Worm (Caenorhabditis elegans): ENCODE data around the gene F17E9.16.
A peak's percentile ranks its signal among the peaks of the same experiment; 100 is the strongest.

The F17E9.16 gene

DNA sequence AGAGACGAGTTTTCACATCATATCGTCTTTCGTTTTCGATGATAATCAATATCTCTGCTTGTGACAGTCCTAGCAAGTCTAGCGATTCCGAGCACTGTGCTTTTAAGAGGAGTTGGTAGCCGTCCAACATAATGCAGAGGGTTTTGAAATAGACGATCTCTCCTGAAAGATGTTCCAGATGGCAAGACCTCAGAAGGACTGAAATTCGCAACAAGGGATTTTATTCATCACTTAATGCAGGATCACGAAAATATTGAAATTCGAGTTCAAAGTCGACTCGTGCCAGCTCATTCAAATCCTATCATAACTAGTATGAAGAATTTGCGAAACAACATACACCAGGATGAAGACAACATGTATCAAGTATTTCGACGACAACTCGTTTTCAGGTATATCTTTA is 25.4 kb downstream of the F17E9.16 start, which contains the start of gene D2096.7 (continued):
- TF ChIP-seq mdl-1 (tag; optimal IDR thresholded peaks at IDR 0.05) (no peak), set-16 (GFP tag; IDR thresholded peaks at IDR 0.05) (no peak)

DNA sequence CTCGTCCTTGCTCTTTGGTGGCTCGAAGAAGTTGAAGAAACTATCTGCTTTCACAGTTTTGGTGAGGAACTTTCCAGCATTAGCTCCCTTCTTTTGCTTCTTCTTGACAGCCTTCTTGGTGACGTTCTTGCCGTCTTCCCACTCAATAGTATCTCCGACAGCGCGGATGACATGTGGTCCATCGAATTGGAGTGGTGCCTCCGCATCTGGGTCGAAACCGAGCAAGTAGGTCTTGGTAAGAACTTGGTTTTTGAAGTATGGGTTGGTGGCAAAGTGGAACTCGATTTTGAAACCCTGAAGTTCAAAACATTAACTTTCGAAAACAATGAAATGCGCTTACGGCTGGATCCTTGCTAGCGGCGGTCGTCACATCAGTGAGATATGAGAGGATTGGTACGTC is 26.1 kb downstream of the F17E9.16 start:
- TF ChIP-seq ceh-44 (GFP tag; IDR thresholded peaks at IDR 0.05) (no peak), daf-16 (GFP tag; optimal IDR thresholded peaks at IDR 0.05) (no peak), daf-16 (tag; optimal IDR thresholded peaks at IDR 0.05) (no peak), lin-38 (GFP tag; IDR thresholded peaks at IDR 0.05) (no peak), tag-97 (GFP tag; IDR thresholded peaks at IDR 0.05) (no peak), T20F7.1 (GFP tag; optimal IDR thresholded peaks at IDR 0.05) (no peak), aha-1 (tag) (peak; percentile 62)

- TF ChIP-seq hif-1 (tag; optimal IDR thresholded peaks at IDR 0.05): peak in 1 of 2 experiments; percentile 40
- no peak for TF ChIP-seq ZK337.2 (GFP tag; IDR thresholded peaks at IDR 0.05)
- TF ChIP-seq T26A8.4 (GFP tag; IDR thresholded peaks at IDR 0.05): peak; percentile 23; the same call in 1 of the 2 replicates
- TF ChIP-seq F26F4.8 (GFP tag; conservative IDR thresholded peaks at IDR 0.05): no peak
- peak; percentile 78 for TF ChIP-seq hlh-30 (tag; optimal IDR thresholded peaks at IDR 0.05; ENCODE audit: insufficient read depth)
- peak; percentile 21 for TF ChIP-seq nhr-25 (tag; optimal IDR thresholded peaks at IDR 0.05; ENCODE audit: borderline replicate concordance, insufficient read depth)
- no peak for TF ChIP-seq mxl-2 (GFP tag; conservative IDR thresholded peaks at IDR 0.05)
- TF ChIP-seq Y105C5A.15 (GFP tag; IDR thresholded peaks at IDR 0.05): no peak
- TF ChIP-seq R02D3.7 (tag; optimal IDR thresholded peaks at IDR 0.05): peak; percentile 91
- TF ChIP-seq jun-1 (tag; optimal IDR thresholded peaks at IDR 0.05): no peak
- TF ChIP-seq spr-3 (GFP tag; optimal IDR thresholded peaks at IDR 0.05): no peak
- TF ChIP-seq nhr-6 (tag; optimal IDR thresholded peaks at IDR 0.05): peak; percentile 60
- TF ChIP-seq ama-1 (optimal IDR thresholded peaks at IDR 0.05): no peak
- peak; percentile 2 for TF ChIP-seq nhr-11 (tag; optimal IDR thresholded peaks at IDR 0.05)
- peak; percentile 46 to 92 for TF ChIP-seq lsy-2 (tag; optimal IDR thresholded peaks at IDR 0.05)
- peak; percentile 35 for TF ChIP-seq unc-130 (GFP tag; optimal IDR thresholded peaks at IDR 0.05)
- no peak for TF ChIP-seq cey-2 (tag; optimal IDR thresholded peaks at IDR 0.05; ENCODE audit: borderline replicate concordance, insufficient read depth)
- no peak for TF ChIP-seq fos-1 (tag; optimal IDR thresholded peaks at IDR 0.05)
- TF ChIP-seq unc-39 (tag; optimal IDR thresholded peaks at IDR 0.05): no peak
- peak; percentile 84 for TF ChIP-seq dve-1 (tag; optimal IDR thresholded peaks at IDR 0.05; ENCODE audit: insufficient read depth)
- peak; percentile 44; the same call in 1 of the 2 replicates for TF ChIP-seq dmd-6 (GFP tag; IDR thresholded peaks at IDR 0.05)
- peak; percentile 66 for TF ChIP-seq nhr-28 (tag; optimal IDR thresholded peaks at IDR 0.05)
- peak; percentile 73 for TF ChIP-seq T20F7.1 (GFP tag; optimal IDR thresholded peaks at IDR 0.05)
- TF ChIP-seq nhr-77 (tag; optimal IDR thresholded peaks at IDR 0.05): peak; percentile 83
- TF ChIP-seq daf-16 (GFP tag; optimal IDR thresholded peaks at IDR 0.05): no peak
- peak; percentile 87 for TF ChIP-seq daf-16 (tag; optimal IDR thresholded peaks at IDR 0.05)
- TF ChIP-seq zip-2 (tag; optimal IDR thresholded peaks at IDR 0.05): no peak
- no peak for TF ChIP-seq spr-1 (tag; optimal IDR thresholded peaks at IDR 0.05)
- peak; percentile 63 for TF ChIP-seq hmg-1.1 (GFP tag; IDR thresholded peaks at IDR 0.05)
- TF ChIP-seq ceh-32 (tag; optimal IDR thresholded peaks at IDR 0.05; ENCODE audit: poor library complexity): no peak
- TF ChIP-seq mdl-1 (tag; optimal IDR thresholded peaks at IDR 0.05): peak in 1 of 2 experiments; percentile 12
- TF ChIP-seq dpl-1 (GFP tag; optimal IDR thresholded peaks at IDR 0.05): peak; percentile 67
- peak in 1 of 2 experiments; percentile 20 for TF ChIP-seq unc-62 (GFP tag; optimal IDR thresholded peaks at IDR 0.05 in 1 of 2)
- TF ChIP-seq unc-62 (tag; optimal IDR thresholded peaks at IDR 0.05): no peak
- TF ChIP-seq pqm-1 (tag; optimal IDR thresholded peaks at IDR 0.05): peak; percentile 20
- TF ChIP-seq lin-13 (GFP tag; optimal IDR thresholded peaks at IDR 0.05): peak; percentile 84
- TF ChIP-seq F44E2.7 (GFP tag; IDR thresholded peaks at IDR 0.05): no peak
- TF ChIP-seq mep-1 (tag; optimal IDR thresholded peaks at IDR 0.05): peak; percentile 87
- peak; percentile 58 for TF ChIP-seq lin-38 (GFP tag; IDR thresholded peaks at IDR 0.05)
- TF ChIP-seq ZK546.5 (tag; optimal IDR thresholded peaks at IDR 0.05): no peak
- peak; percentile 57 for TF ChIP-seq rbr-2 (tag; optimal IDR thresholded peaks at IDR 0.05)
- peak; percentile 39 for TF ChIP-seq aha-1 (tag)
- TF ChIP-seq set-16 (GFP tag; IDR thresholded peaks at IDR 0.05): no peak
- no peak for TF ChIP-seq nhr-111 (GFP tag; optimal IDR thresholded peaks at IDR 0.05)
- TF ChIP-seq fkh-10 (GFP tag; optimal IDR thresholded peaks at IDR 0.05): peak; percentile 18
Measured at ce11 chrIV:8379278-8379677, 27.1 kb downstream of the F17E9.16 start, which contains the start of gene nap-1. Gene nap-1 (minus strand): TSS chrIV:8379319.
